Worm (Caenorhabditis elegans): ENCODE measurements around the gene ZK354.2.
A peak's percentile ranks its signal among the peaks of the same experiment; 100 is the strongest.

The ZK354.2 gene

DNA sequence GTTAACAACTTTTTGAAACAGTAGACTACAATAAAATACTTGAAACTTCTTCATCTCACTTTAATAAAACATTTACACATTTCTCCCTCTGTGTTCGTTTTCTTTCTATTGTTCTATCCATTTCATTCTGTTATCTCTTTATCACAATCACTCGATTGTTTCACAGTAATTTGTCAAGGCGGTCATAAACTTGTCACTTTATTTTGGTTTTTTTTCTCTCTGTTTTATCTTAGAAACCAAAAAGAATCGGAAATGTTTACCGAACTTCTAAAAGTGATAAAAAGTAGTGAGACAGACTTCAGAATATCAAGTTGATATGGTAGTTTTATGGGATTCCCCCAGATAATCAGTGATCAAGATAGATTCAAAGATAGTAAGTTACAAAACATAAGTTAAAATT, 26.1 kb downstream of the ZK354.2 start, which contains the start of gene Y4C6B.2:
TSS of gene Y4C6B.2 (plus strand) at position 320 of the 400 bp plus-strand sequence.
- no peak for TF ChIP-seq ccch-3 (GFP tag; optimal IDR thresholded peaks at IDR 0.05)
- no peak for TF ChIP-seq ekl-4 (GFP tag; IDR thresholded peaks at IDR 0.05)
- no peak for TF ChIP-seq B0035.1 (tag; optimal IDR thresholded peaks at IDR 0.05)
- TF ChIP-seq unc-130 (GFP tag; optimal IDR thresholded peaks at IDR 0.05), result no peak
- TF ChIP-seq efl-1 (GFP tag; optimal IDR thresholded peaks at IDR 0.05), result no peak
- no peak for TF ChIP-seq snpc-1.1 (tag; optimal IDR thresholded peaks at IDR 0.05; ENCODE audit: insufficient read depth)
- no peak for TF ChIP-seq mes-4 (tag; optimal IDR thresholded peaks at IDR 0.05)
- no peak for TF ChIP-seq Y53F4B.3 (GFP tag; IDR thresholded peaks at IDR 0.05)
- no peak for TF ChIP-seq F37B4.10 (GFP tag; IDR thresholded peaks at IDR 0.05)
- TF ChIP-seq ceh-100 (GFP tag; IDR thresholded peaks at IDR 0.05), result no peak
- TF ChIP-seq ztf-18 (tag; optimal IDR thresholded peaks at IDR 0.05), result no peak
- no peak for TF ChIP-seq Y95B8A.8 (GFP tag; IDR thresholded peaks at IDR 0.05)

DNA sequence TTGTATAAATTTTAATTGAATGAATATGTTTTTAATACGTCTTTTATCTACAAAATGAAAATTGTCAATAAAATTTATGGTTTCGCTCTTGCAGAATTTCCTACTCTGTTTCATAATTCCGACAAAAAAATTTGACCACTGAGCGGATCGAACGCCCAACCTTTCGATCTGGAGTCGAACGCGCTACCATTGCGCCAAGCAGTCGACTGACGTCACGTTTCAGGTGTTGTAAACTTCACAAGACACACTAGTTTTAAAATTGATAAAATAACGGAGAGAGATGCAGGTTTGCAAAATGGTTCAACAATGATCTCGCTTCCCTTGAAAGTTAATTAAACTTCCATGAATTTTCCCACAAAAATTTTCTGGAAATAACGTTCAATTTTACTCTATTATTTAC, 31.0 kb downstream of the ZK354.2 start:
- TF ChIP-seq snpc-1.3 (tag; optimal IDR thresholded peaks at IDR 0.05; ENCODE audit: insufficient read depth) (peak; percentile 36), snpc-1.1 (tag; optimal IDR thresholded peaks at IDR 0.05; ENCODE audit: insufficient read depth) (peak; percentile 87), atf-7 (tag; optimal IDR thresholded peaks at IDR 0.05) (peak; percentile 0), let-607 (tag; optimal IDR thresholded peaks at IDR 0.05) (no peak), bed-1 (GFP tag; IDR thresholded peaks at IDR 0.05) (no peak), aptf-3 (GFP tag; IDR thresholded peaks at IDR 0.05) (no peak), B0261.1 (tag; optimal IDR thresholded peaks at IDR 0.05) (peak; percentile 68), ceh-91 (GFP tag; IDR thresholded peaks at IDR 0.05) (no peak), hlh-26 (GFP tag; conservative IDR thresholded peaks at IDR 0.05) (no peak), Y79H2A.3 (GFP tag; conservative IDR thresholded peaks at IDR 0.05) (no peak), madf-10 (tag; optimal IDR thresholded peaks at IDR 0.05) (no peak), hmg-1.2 (GFP tag; IDR thresholded peaks at IDR 0.05) (no peak; the same call in 1 of the 2 replicates), F10E7.11 (tag; optimal IDR thresholded peaks at IDR 0.05) (no peak), him-1 (tag; optimal IDR thresholded peaks at IDR 0.05) (peak; percentile 42), hrde-1 (tag; optimal IDR thresholded peaks at IDR 0.05; ENCODE audit: borderline replicate concordance) (no peak), bed-2 (GFP tag; IDR thresholded peaks at IDR 0.05) (no peak), somi-1 (GFP tag; optimal IDR thresholded peaks at IDR 0.05) (no peak), T26A5.8 (tag; optimal IDR thresholded peaks at IDR 0.05) (no peak), ztf-26 (tag; optimal IDR thresholded peaks at IDR 0.05) (no peak), F23B12.7 (tag; optimal IDR thresholded peaks at IDR 0.05; ENCODE audit: insufficient read depth) (peak; percentile 45), nhr-120 (GFP tag; IDR thresholded peaks at IDR 0.05) (no peak), ztf-6 (GFP tag; IDR thresholded peaks at IDR 0.05) (no peak), ekl-4 (GFP tag; IDR thresholded peaks at IDR 0.05) (no peak), lin-35 (GFP tag; optimal IDR thresholded peaks at IDR 0.05) (no peak), K12H6.12 (tag; optimal IDR thresholded peaks at IDR 0.05) (no peak), zfh-2 (GFP tag; conservative IDR thresholded peaks at IDR 0.05) (no peak), gei-17 (GFP tag; optimal IDR thresholded peaks at IDR 0.05) (no peak), Y95B8A.8 (GFP tag; IDR thresholded peaks at IDR 0.05) (0 out of 2 replicates have a peak, but pooled peaks have one; percentile 24), attf-6 (GFP tag; IDR thresholded peaks at IDR 0.05) (peak; percentile 46; the same call in 1 of the 2 replicates), egl-18 (GFP tag; IDR thresholded peaks at IDR 0.05) (no peak), B0336.3 (GFP tag; IDR thresholded peaks at IDR 0.05) (no peak), die-1 (tag; optimal IDR thresholded peaks at IDR 0.05) (peak; percentile 47), C17E4.6 (GFP tag; IDR thresholded peaks at IDR 0.05) (no peak), D2030.7 (GFP tag; IDR thresholded peaks at IDR 0.05) (peak; percentile 45; the same call in 1 of the 2 replicates), rpc-1 (optimal IDR thresholded peaks at IDR 0.05) (peak; percentile 55), rpc-1 (tag; optimal IDR thresholded peaks at IDR 0.05) (peak; percentile 79), nhr-90 (tag; optimal IDR thresholded peaks at IDR 0.05) (peak; percentile 4), dpff-1 (tag; optimal IDR thresholded peaks at IDR 0.05) (no peak), ceh-40 (GFP tag; IDR thresholded peaks at IDR 0.05) (no peak)
